Fruit fly (Drosophila melanogaster) whole organism, embryonic: Measurements from ENCODE around the gene CG32829.

Experiments used
- CG10462 ChIP-seq: fragments of 200-800 bp; sonication (Bioruptor generic); optimal IDR thresholded peaks from 2 replicates; lab custom pipeline; 2016; ENCODE audit warnings: missing biosample characterization, missing genetic modification characterization
- CG11560 ChIP-seq: fragments of 200-800 bp; sonication (Bioruptor generic); IDR thresholded peaks from 3 replicates; pipeline ENCODE4 v1.3.6; 2022; ENCODE audit warnings: missing biosample characterization, missing genetic modification characterization
- CG12104 ChIP-seq: fragments of 200-800 bp; sonication (Bioruptor generic); optimal IDR thresholded peaks from 3 replicates; lab custom pipeline; 2016; ENCODE audit warnings: missing biosample characterization, missing genetic modification characterization
- CG13296 ChIP-seq: fragments of 200-800 bp; sonication (Bioruptor generic); optimal IDR thresholded peaks from 3 replicates; lab custom pipeline; 2018; ENCODE audit warnings: missing biosample characterization, mild to moderate bottlenecking, missing genetic modification characterization
- CG13424 ChIP-seq: fragments of 200-800 bp; sonication (Bioruptor generic); optimal IDR thresholded peaks from 2 replicates; lab custom pipeline; 2019; ENCODE audit warnings: missing biosample characterization, mild to moderate bottlenecking, missing genetic modification characterization, moderate library complexity
- CG14050 ChIP-seq: fragments of 200-800 bp; sonication (Bioruptor generic); IDR thresholded peaks from 3 replicates; pipeline ENCODE4 v1.3.6; 2022; ENCODE audit warnings: missing biosample characterization, missing genetic modification characterization
- CG14441 ChIP-seq: fragments of 200-800 bp; sonication (Bioruptor generic); IDR thresholded peaks from 2 replicates; pipeline ENCODE4 v1.3.6; 2022; ENCODE audit warnings: missing biosample characterization, missing genetic modification characterization
- CG16815 ChIP-seq: fragments of 200-800 bp; sonication (Bioruptor generic); optimal IDR thresholded peaks from 3 replicates; lab custom pipeline; 2017; ENCODE audit warnings: missing biosample characterization, mild to moderate bottlenecking, missing genetic modification characterization
- CG17361 ChIP-seq: fragments of 200-800 bp; sonication (Bioruptor generic); IDR thresholded peaks from 3 replicates; pipeline ENCODE4 v1.3.6; 2022; ENCODE audit warnings: missing biosample characterization, missing genetic modification characterization
- CG18011 ChIP-seq: fragments of 200-800 bp; sonication (Bioruptor generic); optimal IDR thresholded peaks from 2 replicates; lab custom pipeline; 2017; ENCODE audit warnings: missing biosample characterization, missing genetic modification characterization, mild to moderate bottlenecking, moderate library complexity, missing genotype
- CG2120 ChIP-seq: fragments of 200-800 bp; sonication (Bioruptor generic); optimal IDR thresholded peaks from 3 replicates; lab custom pipeline; 2016; ENCODE audit warnings: missing biosample characterization, missing genetic modification characterization
- CG2678 ChIP-seq: fragments of 200-800 bp; sonication (Bioruptor generic); optimal IDR thresholded peaks from 3 replicates; lab custom pipeline; 2019; ENCODE audit warnings: missing biosample characterization, mild to moderate bottlenecking, missing genetic modification characterization, moderate library complexity
- CG2712 ChIP-seq: fragments of 200-800 bp; optimal IDR thresholded peaks from 3 replicates; lab custom pipeline; 2019; ENCODE audit warnings: missing biosample characterization, mild to moderate bottlenecking, missing genetic modification characterization, moderate library complexity
- CG32532 ChIP-seq: fragments of 200-800 bp; sonication (Bioruptor generic); IDR thresholded peaks from 2 replicates; pipeline ENCODE4 v1.3.6; 2022; ENCODE audit warnings: missing biosample characterization, missing genetic modification characterization
- CG33557 ChIP-seq: fragments of 200-800 bp; sonication (Bioruptor generic); optimal IDR thresholded peaks from 2 replicates; lab custom pipeline; 2019; ENCODE audit warnings: missing biosample characterization, mild to moderate bottlenecking, missing genetic modification characterization, moderate library complexity
- CG6683 ChIP-seq: fragments of 200-800 bp; sonication (Bioruptor generic); optimal IDR thresholded peaks from 2 replicates; lab custom pipeline; 2017; ENCODE audit warnings: missing biosample characterization, mild to moderate bottlenecking, missing genetic modification characterization, missing genetic modification reagents
- CG6689 ChIP-seq: fragments of 200-800 bp; sonication (Bioruptor generic); IDR thresholded peaks from 2 replicates; pipeline ENCODE4 v1.3.6; 2022; ENCODE audit warnings: missing biosample characterization, missing genetic modification characterization
- CG7556 ChIP-seq: fragments of 200-800 bp; sonication (Bioruptor generic); optimal IDR thresholded peaks from 2 replicates; lab custom pipeline; 2017; ENCODE audit warnings: missing biosample characterization, mild to moderate bottlenecking, missing genetic modification characterization
- CG7839 ChIP-seq: fragments of 200-800 bp; sonication (Bioruptor generic); optimal IDR thresholded peaks from 3 replicates; lab custom pipeline; 2018; ENCODE audit warnings: missing biosample characterization, mild to moderate bottlenecking, missing genetic modification characterization, moderate library complexity
- CG8089 ChIP-seq: fragments of 200-800 bp; sonication (Bioruptor generic); optimal IDR thresholded peaks from 3 replicates; lab custom pipeline; 2016; ENCODE audit warnings: missing biosample characterization, missing genetic modification characterization
- CG9817 ChIP-seq: fragments of 200-800 bp; sonication (Bioruptor generic); optimal IDR thresholded peaks from 2 replicates; lab custom pipeline; 2018; ENCODE audit warnings: missing biosample characterization, mild to moderate bottlenecking, missing genetic modification characterization, moderate library complexity
- CG9932 ChIP-seq: fragments of 200-800 bp; sonication (Bioruptor generic); IDR thresholded peaks from 2 replicates; pipeline ENCODE4 v1.3.6; 2022; ENCODE audit warnings: missing biosample characterization, missing genetic modification characterization
- Fer2 ChIP-seq: fragments of 200-800 bp; sonication (Bioruptor generic); optimal IDR thresholded peaks from 2 replicates; lab custom pipeline; 2018; ENCODE audit warnings: missing biosample characterization, mild to moderate bottlenecking, missing genetic modification characterization, moderate library complexity
- Gug ChIP-seq: fragments of 200-800 bp; sonication (Bioruptor generic); IDR thresholded peaks from 4 replicates; pipeline ENCODE4 v1.3.6; 2022; ENCODE audit warnings: missing biosample characterization, missing genetic modification characterization
- H2.0 ChIP-seq: fragments of 200-800 bp; sonication (Bioruptor generic); IDR thresholded peaks from 2 replicates; pipeline ENCODE4 v1.3.6; 2022; ENCODE audit warnings: missing biosample characterization, missing genetic modification characterization
- HHEX ChIP-seq: fragments of 200-800 bp; sonication (Bioruptor generic); optimal IDR thresholded peaks from 3 replicates; lab custom pipeline; 2017; ENCODE audit warnings: missing biosample characterization, mild to moderate bottlenecking, missing genetic modification characterization, missing genetic modification reagents
- Hr3 ChIP-seq: fragments of 200-800 bp; sonication (Bioruptor generic); optimal IDR thresholded peaks from 3 replicates; lab custom pipeline; 2016; ENCODE audit warnings: missing biosample characterization, missing genetic modification characterization
- Hr51 ChIP-seq, 2 experiments: fragments of 200-800 bp; sonication (Bioruptor generic); optimal IDR thresholded peaks; 2 replicates in 1 of 2; 3 replicates in 1 of 2; lab custom pipeline; 2016 to 2018; ENCODE audit warnings: missing biosample characterization in 2 of 2, missing genetic modification characterization in 2 of 2, mild to moderate bottlenecking in 1 of 2, moderate library complexity in 1 of 2
- Jarid2 ChIP-seq: fragments of 200-800 bp; sonication (Bioruptor generic); optimal IDR thresholded peaks from 3 replicates; lab custom pipeline; 2017; ENCODE audit warnings: mild to moderate bottlenecking, missing biosample characterization, missing genetic modification reagents, missing genetic modification characterization
- Nf-YB ChIP-seq: fragments of 200-800 bp; sonication (Bioruptor generic); optimal IDR thresholded peaks from 3 replicates; lab custom pipeline; 2019; ENCODE audit warnings: missing biosample characterization, mild to moderate bottlenecking, missing genetic modification characterization, moderate library complexity
- Oli ChIP-seq: fragments of 200-800 bp; sonication (Bioruptor generic); optimal IDR thresholded peaks from 2 replicates; lab custom pipeline; 2018; ENCODE audit warnings: missing biosample characterization, mild to moderate bottlenecking, missing genetic modification characterization, moderate library complexity
- PHDP ChIP-seq: fragments of 200-800 bp; sonication (Bioruptor generic); optimal IDR thresholded peaks from 3 replicates; lab custom pipeline; 2018; ENCODE audit warnings: missing biosample characterization, mild to moderate bottlenecking, missing genetic modification characterization, moderate library complexity
- Pdp1 ChIP-seq, 2 experiments: fragments of 200-800 bp; sonication (Bioruptor generic); optimal IDR thresholded peaks; 3 replicates each; lab custom pipeline; 2016; ENCODE audit warnings: missing biosample characterization in 2 of 2, missing genetic modification characterization in 2 of 2, mild to moderate bottlenecking in 1 of 2, moderate library complexity in 1 of 2
- Ssrp ChIP-seq: fragments of 200-800 bp; sonication (Bioruptor generic); optimal IDR thresholded peaks from 2 replicates; lab custom pipeline; 2018; ENCODE audit warnings: missing biosample characterization, mild to moderate bottlenecking, missing genetic modification characterization, moderate library complexity
- Stat92E ChIP-seq, 3 experiments: fragments of >200 bp in 2 of 3; fragments of 200-800 bp in 1 of 3; sonication (Bioruptor generic) in 1 of 3; optimal IDR thresholded peaks; 2 replicates each; lab custom pipeline; 2017 to 2019; ENCODE audit warnings: missing biosample characterization in 3 of 3, missing genetic modification characterization in 3 of 3, mild to moderate bottlenecking in 1 of 3, moderate library complexity in 1 of 3
- Xbp1 ChIP-seq: fragments of 200-800 bp; sonication (Bioruptor generic); optimal IDR thresholded peaks from 3 replicates; lab custom pipeline; 2016; ENCODE audit warnings: missing biosample characterization, mild to moderate bottlenecking, missing genetic modification characterization
- Xrp1 ChIP-seq: fragments of 200-800 bp; sonication (Bioruptor generic); IDR thresholded peaks from 2 replicates; pipeline ENCODE4 v1.3.6; 2022; ENCODE audit warnings: missing biosample characterization, missing genetic modification characterization
- bab2 ChIP-seq: fragments of 200-800 bp; sonication (Bioruptor generic); optimal IDR thresholded peaks from 2 replicates; lab custom pipeline; 2016; ENCODE audit warnings: missing biosample characterization, missing genetic modification characterization
- bcd ChIP-seq: fragments of 200-800 bp; sonication (Bioruptor generic); optimal IDR thresholded peaks from 2 replicates; lab custom pipeline; 2017; ENCODE audit warnings: missing biosample characterization, mild to moderate bottlenecking, missing genetic modification characterization
- dimm ChIP-seq: fragments of 200-800 bp; sonication (Bioruptor generic); IDR thresholded peaks from 2 replicates; pipeline ENCODE4 v1.3.6; 2022; ENCODE audit warnings: missing biosample characterization, missing genetic modification characterization
- ewg ChIP-seq: fragments of 200-800 bp; sonication (Bioruptor generic); optimal IDR thresholded peaks from 3 replicates; lab custom pipeline; 2017; ENCODE audit warnings: mild to moderate bottlenecking, missing biosample characterization, missing genetic modification reagents, missing genetic modification characterization
- fd96Cb ChIP-seq: fragments of 200-800 bp; sonication (Bioruptor generic); optimal IDR thresholded peaks from 2 replicates; lab custom pipeline; 2018; ENCODE audit warnings: missing biosample characterization, mild to moderate bottlenecking, missing genetic modification characterization, moderate library complexity
- kay ChIP-seq: fragments of 200-800 bp; sonication (Bioruptor generic); optimal IDR thresholded peaks from 2 replicates; lab custom pipeline; 2016; ENCODE audit warnings: missing biosample characterization, missing genetic modification characterization
- klu ChIP-seq: fragments of 200-800 bp; sonication (Bioruptor generic); IDR thresholded peaks from 2 replicates; pipeline ENCODE4 v1.3.6; 2022; ENCODE audit warnings: missing biosample characterization, missing genetic modification characterization
- lola ChIP-seq, 3 experiments: fragments of >200 bp in 2 of 3; fragments of 200-800 bp in 1 of 3; sonication (Bioruptor generic) in 1 of 3; optimal IDR thresholded peaks; 2 replicates each; lab custom pipeline; 2017 to 2019; ENCODE audit warnings: missing biosample characterization in 3 of 3, missing genetic modification characterization in 3 of 3, mild to moderate bottlenecking in 1 of 3, moderate library complexity in 1 of 3
- nerfin-1 ChIP-seq: fragments of 200-800 bp; sonication (Bioruptor generic); optimal IDR thresholded peaks from 3 replicates; lab custom pipeline; 2019; ENCODE audit warnings: missing biosample characterization, mild to moderate bottlenecking, missing genetic modification characterization, moderate library complexity
- pfk ChIP-seq: fragments of 200-800 bp; sonication (Bioruptor generic); optimal IDR thresholded peaks from 2 replicates; lab custom pipeline; 2018; ENCODE audit warnings: missing biosample characterization, mild to moderate bottlenecking, missing genetic modification characterization, moderate library complexity
- salm ChIP-seq: fragments of 200-800 bp; sonication (Bioruptor generic); optimal IDR thresholded peaks from 2 replicates; lab custom pipeline; 2018; ENCODE audit warnings: missing biosample characterization, mild to moderate bottlenecking, missing genetic modification characterization
- ssp ChIP-seq: fragments of 200-800 bp; sonication (Bioruptor generic); IDR thresholded peaks from 2 replicates; pipeline ENCODE4 v1.3.6; 2022; ENCODE audit warnings: missing biosample characterization, missing genetic modification characterization

CG32829 gene

DNA sequence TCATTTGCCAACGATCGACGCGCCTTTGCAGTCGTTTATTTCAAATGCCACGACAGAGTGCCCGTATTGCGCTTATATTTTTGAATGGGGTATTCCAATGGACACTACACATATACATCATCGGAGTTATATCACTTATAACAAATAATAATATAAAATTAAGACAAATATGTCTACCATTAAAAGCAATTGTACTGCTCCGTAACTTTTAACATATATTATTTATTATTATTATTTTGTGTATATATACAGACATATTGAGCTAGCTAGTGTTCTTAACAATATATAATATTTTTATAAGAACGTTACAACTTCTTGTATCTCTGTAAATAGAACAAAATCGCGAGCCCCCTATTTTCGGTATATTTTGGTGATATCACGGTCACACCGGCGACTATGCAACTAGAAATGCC lies 47.8 kb upstream of the CG32829 start, which contains the start of the genes sip2 and Coprox (continued):
- peak; percentile 1 for TF ChIP-seq bab2
- TF ChIP-seq Nf-YB (GFP tag; lab: Kevin White, UChicago), result peak; percentile 60
- peak; percentile 84 for TF ChIP-seq CG13424 (tag; lab: Kevin White, UChicago)
- peak; percentile 36 for TF ChIP-seq CG6683
- TF ChIP-seq Xrp1, result peak; percentile 67
- peak; percentile 6 for TF ChIP-seq CG10462
- peak; percentile 69 for TF ChIP-seq nerfin-1 (tag; lab: Kevin White, UChicago)
- TF ChIP-seq Hr3, result peak; percentile 74
- peak; percentile 88 for TF ChIP-seq CG2712 (tag; lab: Kevin White, UChicago)
- TF ChIP-seq klu (GFP tag; lab: Robert Waterston, UW), result no peak
- peak; percentile 53 for TF ChIP-seq Fer2
- peak; percentile 27 for TF ChIP-seq ewg (GFP tag; lab: Kevin White, UChicago)
- TF ChIP-seq CG33557 (GFP tag; lab: Kevin White, UChicago), result peak; percentile 62
- peak; percentile 89 for TF ChIP-seq CG17361
- TF ChIP-seq bcd (GFP tag; lab: Kevin White, UChicago), result peak; percentile 53
- TF ChIP-seq Gug (GFP tag; lab: Robert Waterston, UW), result no peak
- TF ChIP-seq CG2120 (GFP tag; lab: Kevin White, UChicago), result peak; percentile 56
- peak; percentile 48 for TF ChIP-seq H2.0 (GFP tag; lab: Robert Waterston, UW)
- no peak for TF ChIP-seq CG8089 (GFP tag; lab: Kevin White, UChicago)
- TF ChIP-seq fd96Cb (tag; lab: Kevin White, UChicago), result peak; percentile 61
- TF ChIP-seq CG2678 (tag; lab: Kevin White, UChicago), result peak; percentile 86
- peak in 1 of 3 experiments; percentile 77 for TF ChIP-seq lola (GFP tag; optimal IDR thresholded peaks at IDR 0.05; lab: Kevin White, UChicago)
- TF ChIP-seq CG9932 (GFP tag; lab: Robert Waterston, UW), result peak; percentile 71
- TF ChIP-seq CG16815, result peak; percentile 26
- no peak for TF ChIP-seq Jarid2 (GFP tag; lab: Kevin White, UChicago)
- TF ChIP-seq kay (GFP tag; lab: Kevin White, UChicago), result peak; percentile 31
- TF ChIP-seq Ssrp (tag; lab: Kevin White, UChicago), result peak; percentile 73
- TF ChIP-seq Hr51 (GFP tag; optimal IDR thresholded peaks at IDR 0.05; lab: Kevin White, UChicago), result no peak
- peak; percentile 65; the same call in 1 of the 2 replicates for TF ChIP-seq ssp (GFP tag; lab: Robert Waterston, UW)
- TF ChIP-seq pfk (GFP tag; lab: Kevin White, UChicago), result no peak
- peak; percentile 78 for TF ChIP-seq CG32532 (GFP tag; lab: Robert Waterston, UW)
- peak in 1 of 3 experiments; percentile 15 for TF ChIP-seq Stat92E (GFP tag; optimal IDR thresholded peaks at IDR 0.05; lab: Kevin White, UChicago)
- peak; percentile 66 for TF ChIP-seq CG9817
- TF ChIP-seq Pdp1 (GFP tag; optimal IDR thresholded peaks at IDR 0.05; lab: Kevin White, UChicago), result peak in 1 of 2 experiments; percentile 49
- TF ChIP-seq Oli (tag; lab: Kevin White, UChicago), result peak; percentile 37
- TF ChIP-seq salm (tag; lab: Kevin White, UChicago), result peak; percentile 37
- TF ChIP-seq CG14050 (GFP tag; lab: Robert Waterston, UW), result no peak
- TF ChIP-seq HHEX, result peak; percentile 29
- peak; percentile 69 for TF ChIP-seq Xbp1 (GFP tag; lab: Kevin White, UChicago)
- peak; percentile 69 for TF ChIP-seq CG6689 (GFP tag; lab: Robert Waterston, UW)
- TF ChIP-seq CG7556, result peak; percentile 71
- peak; percentile 34 for TF ChIP-seq CG12104 (GFP tag; lab: Kevin White, UChicago)
- peak; percentile 71 for TF ChIP-seq CG13296
- TF ChIP-seq PHDP (tag; lab: Kevin White, UChicago), result peak; percentile 82
- peak; percentile 78 for TF ChIP-seq CG7839 (tag; lab: Kevin White, UChicago)
- no peak for TF ChIP-seq dimm (GFP tag; lab: Robert Waterston, UW)
- no peak for TF ChIP-seq CG11560 (tag; lab: Robert Waterston, UW)
- peak; percentile 52 for TF ChIP-seq CG18011
- 0 out of 2 replicates have a peak, but pooled peaks have one; percentile 46 for TF ChIP-seq CG14441 (GFP tag; lab: Robert Waterston, UW)
